Worm (Caenorhabditis elegans) whole organism, L3 larva: ENCODE results near the gene Y116F11B.14.

Source experiments
- aly-2 ChIP-seq: fragments of 150-350 bp; optimal IDR thresholded peaks from 2 replicates; lab custom pipeline; 2014; ENCODE audit warnings: missing biosample characterization, missing genetic modification characterization
- ceh-28 ChIP-seq: fragments of 150-350 bp; optimal IDR thresholded peaks from 2 replicates; lab custom pipeline; 2014; ENCODE audit warnings: missing biosample characterization, missing genetic modification reagents, missing genetic modification characterization
- egl-27 ChIP-seq: sonication (generic microtip); optimal IDR thresholded peaks from 4 replicates; lab custom pipeline; 2017; ENCODE audit warnings: missing biosample characterization, missing genetic modification reagents, missing genetic modification characterization
- elt-1 ChIP-seq: fragments of 150-350 bp; optimal IDR thresholded peaks from 2 replicates; lab custom pipeline; 2014; ENCODE audit warnings: missing biosample characterization, missing genetic modification characterization
- fkh-10 ChIP-seq: sonication (generic microtip); optimal IDR thresholded peaks from 2 replicates; lab custom pipeline; 2017; ENCODE audit warnings: missing biosample characterization, missing genetic modification reagents, missing genetic modification characterization
- jun-1 ChIP-seq: fragments of 150-350 bp; optimal IDR thresholded peaks from 2 replicates; lab custom pipeline; 2014; ENCODE audit warnings: missing biosample characterization, missing genetic modification reagents, missing genetic modification characterization
- nfya-1 ChIP-seq: sonication (generic microtip); optimal IDR thresholded peaks from 2 replicates; lab custom pipeline; 2017; ENCODE audit warnings: missing genetic modification characterization, mild to moderate bottlenecking, missing compliant biosample characterization, antibody characterized with exemption, moderate library complexity; ENCODE audit not compliant: insufficient read depth
- nhr-28 ChIP-seq: fragments of 150-350 bp; optimal IDR thresholded peaks from 2 replicates; lab custom pipeline; 2014; ENCODE audit warnings: missing biosample characterization, missing genetic modification characterization
- nhr-77 ChIP-seq: fragments of 150-350 bp; optimal IDR thresholded peaks from 2 replicates; lab custom pipeline; 2014; ENCODE audit warnings: missing biosample characterization, missing genetic modification characterization
- unc-62 ChIP-seq: fragments of 150-350 bp; sonication (generic microtip); optimal IDR thresholded peaks from 4 replicates; lab custom pipeline; 2014; ENCODE audit warnings: missing biosample characterization, missing genetic modification reagents, missing genetic modification characterization
- ztf-11 ChIP-seq: fragments of 150-350 bp; optimal IDR thresholded peaks from 2 replicates; lab custom pipeline; 2014; ENCODE audit warnings: missing biosample characterization, missing genetic modification characterization

- TF ChIP-seq nhr-77, result no peak
- no peak for TF ChIP-seq nhr-28 (tag; lab: Kevin White, UChicago)
- TF ChIP-seq elt-1, result no peak
- TF ChIP-seq nfya-1 (tag; lab: Kevin White, UChicago), result no peak
- TF ChIP-seq egl-27 (tag; lab: Kevin White, UChicago), result no peak
- TF ChIP-seq unc-62 (GFP tag; lab: Kevin White, UChicago), result no peak
- TF ChIP-seq ceh-28 (tag; lab: Kevin White, UChicago), result peak; percentile 92
- no peak for TF ChIP-seq ztf-11 (tag; lab: Kevin White, UChicago)
- TF ChIP-seq aly-2 (tag; lab: Kevin White, UChicago), result no peak
- TF ChIP-seq jun-1 (tag; lab: Kevin White, UChicago), result no peak
- TF ChIP-seq fkh-10 (GFP tag; lab: Kevin White, UChicago), result no peak
These were observed 5.5 kb downstream of the Y116F11B.14 start for ce11 chrV:19904790-19905189.
